Worm (Caenorhabditis elegans) whole organism, L3 larva: ENCODE data around the gene mdt-8.

Experiments
- egl-27 ChIP-seq: sonication (generic microtip); optimal IDR thresholded peaks from 4 replicates; lab custom pipeline; 2017; ENCODE audit warnings: missing biosample characterization, missing genetic modification reagents, missing genetic modification characterization
- nhr-23 ChIP-seq: fragments of 150-350 bp; optimal IDR thresholded peaks from 2 replicates; lab custom pipeline; 2014; ENCODE audit warnings: missing biosample characterization, missing genetic modification reagents, missing genetic modification characterization
- nhr-77 ChIP-seq: fragments of 150-350 bp; optimal IDR thresholded peaks from 2 replicates; lab custom pipeline; 2014; ENCODE audit warnings: missing biosample characterization, missing genetic modification characterization
- skn-1 ChIP-seq: fragments of 150-350 bp; optimal IDR thresholded peaks from 2 replicates; lab custom pipeline; 2014; ENCODE audit warnings: missing biosample characterization, missing genetic modification characterization
- ztf-4 ChIP-seq: fragments of 150-350 bp; optimal IDR thresholded peaks from 2 replicates; lab custom pipeline; 2014; ENCODE audit warnings: missing biosample characterization, missing genetic modification characterization

- no peak for TF ChIP-seq nhr-77 (tag; lab: Kevin White, UChicago)
- no peak for TF ChIP-seq nhr-23
- no peak for TF ChIP-seq ztf-4 (tag; lab: Kevin White, UChicago)
- TF ChIP-seq skn-1 (tag; lab: Kevin White, UChicago), result no peak
- no peak for TF ChIP-seq egl-27 (tag; lab: Kevin White, UChicago)
These were observed 20.7 kb downstream of the mdt-8 start for ce11 chrII:11512921-11513320.
